Fruit fly (Drosophila melanogaster) whole organism, wandering third instar larva: ENCODE results near the gene Dref.

Source experiments
- Dfd ChIP-seq: fragments of >200 bp; optimal IDR thresholded peaks from 2 replicates; lab custom pipeline; 2017; ENCODE audit warnings: missing biosample characterization, missing genetic modification characterization
- Mio ChIP-seq: sonication (Bioruptor generic); optimal IDR thresholded peaks from 2 replicates; lab custom pipeline; 2016; ENCODE audit warnings: missing biosample characterization, missing genetic modification characterization
- Myc ChIP-seq: fragments of >200 bp; optimal IDR thresholded peaks from 2 replicates; lab custom pipeline; 2017
- N ChIP-seq: fragments of >200 bp; optimal IDR thresholded peaks from 2 replicates; lab custom pipeline; 2018; ENCODE audit warnings: missing biosample characterization, missing external identifiers, missing genetic modification characterization
- Rel ChIP-seq, 2 experiments: fragments of 200-800 bp; sonication (Bioruptor generic) in 1 of 2; optimal IDR thresholded peaks; 2 replicates in 1 of 2; 3 replicates in 1 of 2; lab custom pipeline; 2016 to 2019; ENCODE audit warnings: mild to moderate bottlenecking in 2 of 2, missing biosample characterization in 2 of 2, missing genetic modification characterization in 2 of 2, moderate library complexity in 1 of 2
- Vsx2 ChIP-seq: fragments of 200-300, 225-300 bp; sonication (Bioruptor generic); optimal IDR thresholded peaks from 2 replicates; lab custom pipeline; 2018; ENCODE audit warnings: missing biosample characterization, missing genetic modification characterization; ENCODE audit not compliant: partially characterized antibody
- br ChIP-seq: fragments of 200-800 bp; sonication (Bioruptor generic); optimal IDR thresholded peaks from 2 replicates; lab custom pipeline; 2016; ENCODE audit warnings: missing biosample characterization, missing genetic modification characterization
- brk ChIP-seq: fragments of 200-800 bp; sonication (Bioruptor generic); optimal IDR thresholded peaks from 2 replicates; lab custom pipeline; 2016; ENCODE audit warnings: missing biosample characterization, mild to moderate bottlenecking, missing genetic modification characterization
- dsf ChIP-seq: sonication (Bioruptor generic); optimal IDR thresholded peaks from 2 replicates; lab custom pipeline; 2016; ENCODE audit warnings: missing biosample characterization, missing genetic modification characterization, borderline replicate concordance
- ey ChIP-seq: fragments of 200-800 bp; sonication (Bioruptor generic); optimal IDR thresholded peaks from 2 replicates; lab custom pipeline; 2016; ENCODE audit warnings: missing biosample characterization, missing genetic modification characterization
- jim ChIP-seq: fragments of 175-275, 200-325 bp; sonication (Bioruptor generic); optimal IDR thresholded peaks from 2 replicates; lab custom pipeline; 2016; ENCODE audit warnings: missing biosample characterization, mild to moderate bottlenecking, missing genetic modification characterization

dm6 chr2L:9930280-9930679 lies 36.7 kb downstream of the Dref start, which contains the start of gene CG42367:
- TF ChIP-seq ey (GFP tag; lab: Kevin White, UChicago) = no peak
- no peak for TF ChIP-seq Dfd (GFP tag; lab: Kevin White, UChicago)
- TF ChIP-seq Vsx2 (GFP tag; lab: Kevin White, UChicago) = no peak
- no peak for TF ChIP-seq jim (GFP tag; lab: Kevin White, UChicago)
- TF ChIP-seq N (GFP tag; lab: Kevin White, UChicago) = no peak
- no peak for TF ChIP-seq Rel (GFP tag; optimal IDR thresholded peaks at IDR 0.05; lab: Kevin White, UChicago)
- no peak for TF ChIP-seq Rel (tag; optimal IDR thresholded peaks at IDR 0.05; lab: Kevin White, UChicago)
- no peak for TF ChIP-seq Myc
- TF ChIP-seq dsf (GFP tag; lab: Kevin White, UChicago) = no peak
- no peak for TF ChIP-seq br (GFP tag; lab: Kevin White, UChicago)
- no peak for TF ChIP-seq brk
- TF ChIP-seq Mio (GFP tag; lab: Kevin White, UChicago) = no peak
